Worm (Caenorhabditis elegans): Measurements from ENCODE around the gene grp-1.

The grp-1 gene

DNA sequence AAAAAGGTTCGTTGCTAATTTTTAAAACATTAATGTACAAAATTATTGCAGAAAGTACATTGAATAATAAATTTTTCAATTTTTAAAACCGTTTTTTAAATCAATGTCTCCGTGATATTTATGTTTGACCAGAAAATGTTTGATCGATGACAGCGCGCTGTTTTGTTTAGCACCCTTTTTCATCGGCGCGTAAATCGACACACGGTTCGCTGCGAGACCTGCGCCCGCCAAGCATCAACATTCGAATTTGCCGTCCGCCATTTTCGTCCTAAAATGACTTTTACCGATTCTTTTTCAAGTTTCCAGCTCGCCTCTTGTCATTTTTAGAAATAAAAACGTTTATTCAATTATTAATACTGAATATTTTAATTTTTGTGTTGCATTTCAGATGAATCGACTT lies 15.5 kb downstream of the grp-1 start, which contains the start of gene plk-1 (continued):
- TF ChIP-seq pha-4 (GFP tag; IDR thresholded peaks at IDR 0.05) (no peak), pha-4 (tag; optimal IDR thresholded peaks at IDR 0.05) (no peak), daf-16 (GFP tag; optimal IDR thresholded peaks at IDR 0.05) (no peak), daf-16 (tag; optimal IDR thresholded peaks at IDR 0.05) (peak; percentile 46), ceh-82 (tag; optimal IDR thresholded peaks at IDR 0.05) (no peak), vab-7 (GFP tag; IDR thresholded peaks at IDR 0.05) (no peak), ceh-32 (tag; optimal IDR thresholded peaks at IDR 0.05; ENCODE audit: poor library complexity) (no peak), D1046.2 (GFP tag; IDR thresholded peaks at IDR 0.05) (no peak), lin-38 (GFP tag; IDR thresholded peaks at IDR 0.05) (no peak), aha-1 (tag) (peak; percentile 55), T26A8.4 (GFP tag; IDR thresholded peaks at IDR 0.05) (no peak), ceh-28 (tag; optimal IDR thresholded peaks at IDR 0.05) (no peak), zag-1 (tag; optimal IDR thresholded peaks at IDR 0.05) (no peak), lin-29 (GFP tag; IDR thresholded peaks at IDR 0.05) (no peak), nhr-48 (tag; optimal IDR thresholded peaks at IDR 0.05) (no peak), mes-2 (tag; optimal IDR thresholded peaks at IDR 0.05; ENCODE audit: poor library complexity, severe bottlenecking) (peak; percentile 53), ztf-11 (tag; optimal IDR thresholded peaks at IDR 0.05) (no peak), nhr-76 (tag; optimal IDR thresholded peaks at IDR 0.05) (no peak), php-3 (GFP tag; IDR thresholded peaks at IDR 0.05) (no peak), hlh-30 (tag; optimal IDR thresholded peaks at IDR 0.05; ENCODE audit: insufficient read depth) (peak; percentile 25), daf-12 (tag; optimal IDR thresholded peaks at IDR 0.05) (no peak), lsy-2 (tag; optimal IDR thresholded peaks at IDR 0.05) (peak in 1 of 2 experiments; percentile 60), R02D3.7 (tag; optimal IDR thresholded peaks at IDR 0.05) (peak; percentile 57), spr-1 (tag; optimal IDR thresholded peaks at IDR 0.05) (no peak), egl-43 (GFP tag; IDR thresholded peaks at IDR 0.05) (no peak), lin-15B (tag; optimal IDR thresholded peaks at IDR 0.05) (no peak), rbr-2 (tag; optimal IDR thresholded peaks at IDR 0.05) (no peak), madf-5 (GFP tag; IDR thresholded peaks at IDR 0.05) (no peak), attf-4 (tag; optimal IDR thresholded peaks at IDR 0.05) (no peak), tra-1 (GFP tag; IDR thresholded peaks at IDR 0.05) (no peak), ZK337.2 (GFP tag; IDR thresholded peaks at IDR 0.05) (no peak), madf-9 (GFP tag; conservative IDR thresholded peaks at IDR 0.05) (no peak)

DNA sequence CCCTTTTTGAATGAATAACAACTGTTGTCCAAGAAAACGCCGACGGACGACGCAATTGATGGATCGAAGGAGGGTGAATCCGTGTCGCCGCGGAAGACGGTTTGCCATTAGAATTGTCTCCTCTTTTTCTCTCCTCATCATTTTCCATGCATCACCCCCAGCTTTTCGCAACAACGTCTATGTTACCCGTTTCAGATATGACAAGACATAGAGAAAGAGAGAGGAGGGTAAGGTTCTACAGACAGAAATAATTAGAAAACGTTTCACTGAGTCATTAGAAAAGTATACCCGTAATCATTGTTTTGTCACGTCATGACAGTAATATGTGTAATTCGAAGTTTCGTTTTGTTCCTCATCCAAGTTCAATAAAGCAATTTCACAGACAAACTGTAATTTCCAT lies 20.3 kb downstream of the grp-1 start:
- TF ChIP-seq F26F4.8 (GFP tag; conservative IDR thresholded peaks at IDR 0.05) (no peak), unc-62 (GFP tag; optimal IDR thresholded peaks at IDR 0.05 in 1 of 2) (peak in 1 of 2 experiments; percentile 88), unc-62 (tag; optimal IDR thresholded peaks at IDR 0.05) (no peak), ceh-82 (tag; optimal IDR thresholded peaks at IDR 0.05) (no peak)

DNA sequence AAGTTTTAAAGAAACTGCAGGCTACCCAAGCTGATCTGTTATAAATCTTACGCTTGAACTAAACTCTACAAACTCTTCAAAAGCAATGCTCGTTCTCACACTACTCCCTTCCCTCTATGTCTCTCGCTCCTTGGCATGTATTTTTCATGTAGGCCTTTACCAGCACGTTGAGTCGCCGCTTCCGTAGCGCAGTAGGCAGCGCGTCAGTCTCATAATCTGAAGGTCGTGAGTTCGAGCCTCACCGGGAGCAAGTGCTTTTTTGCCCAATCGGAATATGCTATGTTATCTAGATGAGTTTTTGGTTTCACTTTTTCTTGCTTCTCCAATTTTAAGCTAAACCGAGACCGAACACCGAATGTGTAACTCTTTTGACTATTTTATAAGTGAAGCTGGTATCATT lies 21.0 kb downstream of the grp-1 start:
- TF ChIP-seq fos-1 (tag; optimal IDR thresholded peaks at IDR 0.05): no peak
- TF ChIP-seq pha-4 (GFP tag; IDR thresholded peaks at IDR 0.05): peak; percentile 42; the same call in 1 of the 2 replicates
- no peak for TF ChIP-seq pha-4 (tag; optimal IDR thresholded peaks at IDR 0.05)
- TF ChIP-seq nhr-42 (GFP tag; IDR thresholded peaks at IDR 0.05): no peak
- TF ChIP-seq zfp-3 (GFP tag; conservative IDR thresholded peaks at IDR 0.05): no peak
- TF ChIP-seq Y105C5A.15 (GFP tag; IDR thresholded peaks at IDR 0.05): no peak
- peak; percentile 64; the same call in 1 of the 2 replicates for TF ChIP-seq Y48G9A.11 (GFP tag; IDR thresholded peaks at IDR 0.05)
- TF ChIP-seq lsy-2 (tag; optimal IDR thresholded peaks at IDR 0.05): peak in 1 of 2 experiments; percentile 56
- TF ChIP-seq cey-2 (tag; optimal IDR thresholded peaks at IDR 0.05; ENCODE audit: borderline replicate concordance, insufficient read depth): no peak
- peak; percentile 38 for TF ChIP-seq hlh-11 (tag; optimal IDR thresholded peaks at IDR 0.05)
- peak; percentile 23 for TF ChIP-seq T20F7.1 (GFP tag; optimal IDR thresholded peaks at IDR 0.05)
- TF ChIP-seq mxl-3 (GFP tag; optimal IDR thresholded peaks at IDR 0.05): no peak
- 0 out of 2 replicates have a peak, but pooled peaks have one; percentile 59 for TF ChIP-seq snpc-1.2 (GFP tag; IDR thresholded peaks at IDR 0.05)
- TF ChIP-seq mes-2 (tag; optimal IDR thresholded peaks at IDR 0.05; ENCODE audit: poor library complexity, severe bottlenecking): peak; percentile 82
- peak; percentile 5 for TF ChIP-seq dve-1 (tag; optimal IDR thresholded peaks at IDR 0.05; ENCODE audit: insufficient read depth)
- peak; percentile 86 for TF ChIP-seq egl-43 (GFP tag; IDR thresholded peaks at IDR 0.05)
- TF ChIP-seq daf-16 (GFP tag; optimal IDR thresholded peaks at IDR 0.05): no peak
- TF ChIP-seq daf-16 (tag; optimal IDR thresholded peaks at IDR 0.05): peak; percentile 38
- TF ChIP-seq lim-7 (GFP tag; IDR thresholded peaks at IDR 0.05): peak; percentile 72
- TF ChIP-seq madf-9 (GFP tag; conservative IDR thresholded peaks at IDR 0.05): peak; percentile 62
- no peak for TF ChIP-seq ceh-32 (tag; optimal IDR thresholded peaks at IDR 0.05; ENCODE audit: poor library complexity)
- TF ChIP-seq arid-1 (GFP tag; conservative IDR thresholded peaks at IDR 0.05): peak; percentile 54; the same call in 1 of the 2 replicates
- TF ChIP-seq dmd-6 (GFP tag; IDR thresholded peaks at IDR 0.05): peak; percentile 22; the same call in 1 of the 2 replicates

Data from whole organism, L4 larva.